Fruit fly (Drosophila melanogaster): Measurements from ENCODE around the gene CG16959.

The CG16959 gene

DNA sequence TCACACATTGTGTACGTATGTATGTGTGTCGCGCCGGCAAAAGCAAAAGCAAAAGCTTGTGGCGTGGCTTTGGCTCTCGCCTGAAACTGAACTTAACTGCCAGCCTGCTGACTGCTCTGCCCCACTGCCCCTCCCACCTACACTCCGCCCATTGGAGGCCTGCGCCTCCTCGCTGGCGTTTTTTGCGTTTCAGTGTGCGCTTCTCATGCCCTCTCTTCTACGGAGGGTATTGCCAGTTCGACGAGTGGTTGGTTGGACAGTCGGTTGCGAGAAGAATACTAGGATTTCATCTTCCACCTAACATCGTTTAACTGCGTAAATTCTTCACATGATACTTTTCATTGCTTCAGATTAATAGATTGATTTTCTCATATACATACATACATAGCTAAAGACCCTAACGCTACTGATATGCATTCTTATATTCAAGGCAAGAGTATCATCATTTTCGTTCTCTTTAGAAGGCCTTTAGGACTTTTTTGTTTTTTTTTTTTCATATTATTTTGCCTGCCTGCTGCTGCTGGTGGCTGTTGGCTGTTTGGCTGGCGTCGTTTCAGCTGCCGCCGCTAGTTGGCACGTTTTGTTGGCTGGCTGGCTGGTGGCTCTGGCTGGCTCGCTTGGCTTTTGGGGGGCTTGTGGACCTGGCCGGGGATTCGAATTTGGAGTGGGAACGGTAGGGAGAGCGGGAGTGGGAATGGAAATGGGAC is 20.1 kb downstream of the CG16959 start:
- TF ChIP-seq kay (GFP tag; ENCODE audit: borderline replicate concordance), result no peak
- TF ChIP-seq cnc (optimal IDR thresholded peaks at IDR 0.05), result no peak
- peak; percentile 38 for TF ChIP-seq Hr96 (GFP tag; optimal IDR thresholded peaks at IDR 0.05)
- no peak for TF ChIP-seq pad (GFP tag; optimal IDR thresholded peaks at IDR 0.05)
- TF ChIP-seq CG33017 (tag; optimal IDR thresholded peaks at IDR 0.05), result peak; percentile 39
- TF ChIP-seq CG7101 (tag; optimal IDR thresholded peaks at IDR 0.05), result peak; percentile 23
- TF ChIP-seq CG5204 (GFP tag; optimal IDR thresholded peaks at IDR 0.05), result peak; percentile 51
- TF ChIP-seq CG12768 (GFP tag; optimal IDR thresholded peaks at IDR 0.05), result peak; percentile 22

DNA sequence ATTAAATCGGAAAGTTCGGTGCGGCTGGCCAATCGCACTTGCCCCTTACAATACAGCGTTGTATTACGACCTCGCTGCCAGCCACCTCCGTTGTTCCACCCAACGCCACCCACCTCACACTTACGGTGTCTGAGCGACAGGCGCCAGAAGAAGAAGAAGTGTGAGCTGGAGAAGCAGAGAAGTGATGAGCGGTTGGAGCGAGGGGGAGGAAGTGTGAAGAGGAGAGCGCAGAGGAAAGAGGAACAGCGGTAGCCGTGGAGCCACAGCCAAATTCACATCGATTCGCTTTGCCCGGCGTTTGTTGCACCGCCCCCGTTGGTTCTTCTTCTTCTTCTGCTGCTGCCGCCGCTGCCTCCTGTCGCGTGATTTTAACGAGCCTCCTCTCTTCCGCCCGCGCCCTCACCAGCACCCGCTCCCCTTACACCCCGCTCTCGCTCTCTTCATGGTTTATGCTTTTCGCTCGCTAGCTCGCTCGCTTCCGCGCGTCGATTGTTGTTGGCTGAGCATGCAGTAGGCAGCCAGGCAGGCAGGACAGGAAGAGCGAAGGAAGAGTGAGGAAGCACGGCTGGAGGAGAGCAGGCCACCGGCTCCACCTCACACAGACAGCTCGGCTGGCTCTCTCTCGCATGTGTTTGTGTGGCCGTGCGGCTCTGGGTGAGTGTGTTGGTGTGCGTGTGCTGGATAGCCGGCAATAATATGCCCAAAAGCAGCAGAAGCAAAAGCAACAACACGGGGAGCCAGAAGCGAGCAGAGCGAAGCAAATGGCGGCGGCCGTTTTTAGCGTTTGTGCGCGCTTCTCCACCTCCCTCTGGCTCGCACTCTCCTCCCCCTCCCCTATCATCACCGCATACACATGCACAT is 20.9 kb downstream of the CG16959 start:
- TF ChIP-seq pad (GFP tag; optimal IDR thresholded peaks at IDR 0.05), result peak; percentile 46
- no peak for TF ChIP-seq CG33017 (tag; optimal IDR thresholded peaks at IDR 0.05)
- TF ChIP-seq CG11617 (GFP tag; optimal IDR thresholded peaks at IDR 0.05), result no peak
- no peak for TF ChIP-seq Hr96 (GFP tag; optimal IDR thresholded peaks at IDR 0.05)
- TF ChIP-seq CG7045 (GFP tag; optimal IDR thresholded peaks at IDR 0.05), result no peak
- TF ChIP-seq Clk (GFP tag; optimal IDR thresholded peaks at IDR 0.05), result no peak
- no peak for TF ChIP-seq cnc (optimal IDR thresholded peaks at IDR 0.05)
- TF ChIP-seq tj (GFP tag; optimal IDR thresholded peaks at IDR 0.05), result peak; percentile 6
- no peak for TF ChIP-seq cic (GFP tag; optimal IDR thresholded peaks at IDR 0.05)
- TF ChIP-seq ovo (GFP tag; optimal IDR thresholded peaks at IDR 0.05), result no peak
- no peak for TF ChIP-seq CG7101 (tag; optimal IDR thresholded peaks at IDR 0.05)
- TF ChIP-seq CG1620 (GFP tag; optimal IDR thresholded peaks at IDR 0.05), result no peak
- no peak for TF ChIP-seq Mnt (GFP tag; optimal IDR thresholded peaks at IDR 0.05)
- no peak for TF ChIP-seq toe (GFP tag; optimal IDR thresholded peaks at IDR 0.05)
- TF ChIP-seq CG5204 (GFP tag; optimal IDR thresholded peaks at IDR 0.05), result no peak

DNA sequence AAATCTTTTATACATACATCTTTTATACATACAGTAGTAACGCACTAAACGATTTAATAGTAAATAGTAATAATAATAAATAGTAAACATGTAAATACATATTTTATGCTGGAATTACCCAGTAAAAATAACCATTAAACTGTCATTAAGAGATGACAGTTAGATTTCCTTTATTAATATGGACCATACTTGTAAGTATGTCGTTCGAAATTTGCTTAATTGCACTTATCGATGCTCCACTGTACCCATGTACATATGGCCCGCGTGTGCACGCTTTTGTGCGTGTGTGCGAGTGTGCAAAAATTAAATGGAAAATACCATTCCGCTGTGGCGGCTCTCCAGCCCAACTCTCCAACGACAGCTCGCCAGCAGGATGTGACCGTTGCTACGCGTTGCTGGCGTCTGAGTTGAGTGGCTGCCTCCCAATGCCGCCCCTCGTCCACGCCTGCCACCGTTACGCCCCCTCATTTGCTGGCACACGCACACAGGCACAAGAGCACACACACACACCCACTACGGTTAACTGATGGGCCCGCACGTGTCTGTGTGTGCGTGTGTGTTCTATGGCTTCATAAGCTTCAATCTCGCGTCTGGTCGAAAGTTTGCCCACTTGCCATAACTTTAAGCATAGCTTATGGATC is 22.3 kb downstream of the CG16959 start:
- TF ChIP-seq tj (GFP tag; optimal IDR thresholded peaks at IDR 0.05) (no peak), pad (GFP tag; optimal IDR thresholded peaks at IDR 0.05) (peak; percentile 56)

DNA sequence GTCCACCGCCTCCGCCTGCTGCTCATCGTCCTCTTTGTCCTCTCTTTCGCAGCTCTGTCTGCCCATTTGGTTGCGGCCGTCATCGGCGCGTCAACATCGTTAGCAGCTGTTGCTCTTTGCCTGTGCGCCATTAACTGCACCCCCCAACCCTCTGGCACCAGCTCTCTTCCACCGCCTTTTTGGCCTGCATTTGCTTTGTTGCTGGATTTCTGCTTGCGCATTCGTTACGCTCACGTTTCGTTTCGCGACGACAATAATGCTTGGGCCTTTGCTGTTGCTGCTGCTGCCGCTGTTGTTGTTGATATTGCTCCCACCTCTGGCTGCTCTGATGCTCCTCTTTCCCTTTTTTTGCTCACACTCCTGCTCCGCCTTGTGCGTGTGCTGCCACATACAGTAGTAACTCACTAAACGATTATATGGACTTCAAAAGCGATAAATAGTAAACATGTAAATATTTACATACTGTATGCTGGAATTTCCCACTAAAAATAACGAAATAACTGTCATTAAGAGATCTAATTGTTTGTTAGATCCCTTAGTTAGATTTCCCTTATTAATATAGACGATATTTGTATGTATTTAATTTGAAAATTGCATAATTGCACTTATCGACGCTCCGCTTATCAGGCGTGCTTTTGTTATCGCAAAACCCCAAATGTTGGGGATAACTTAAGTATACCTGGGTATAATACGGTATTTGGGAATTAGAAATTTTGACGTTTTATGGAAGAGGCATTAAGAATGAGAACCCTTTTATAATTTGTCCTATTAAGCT is 23.3 kb downstream of the CG16959 start:
- no peak for TF ChIP-seq toe (GFP tag; optimal IDR thresholded peaks at IDR 0.05)
- peak; percentile 86 for TF ChIP-seq tj (GFP tag; optimal IDR thresholded peaks at IDR 0.05)
- no peak for TF ChIP-seq CG33017 (tag; optimal IDR thresholded peaks at IDR 0.05)
- TF ChIP-seq cic (GFP tag; optimal IDR thresholded peaks at IDR 0.05), result no peak
- no peak for TF ChIP-seq Clk (GFP tag; optimal IDR thresholded peaks at IDR 0.05)
- no peak for TF ChIP-seq CG5204 (GFP tag; optimal IDR thresholded peaks at IDR 0.05)

DNA sequence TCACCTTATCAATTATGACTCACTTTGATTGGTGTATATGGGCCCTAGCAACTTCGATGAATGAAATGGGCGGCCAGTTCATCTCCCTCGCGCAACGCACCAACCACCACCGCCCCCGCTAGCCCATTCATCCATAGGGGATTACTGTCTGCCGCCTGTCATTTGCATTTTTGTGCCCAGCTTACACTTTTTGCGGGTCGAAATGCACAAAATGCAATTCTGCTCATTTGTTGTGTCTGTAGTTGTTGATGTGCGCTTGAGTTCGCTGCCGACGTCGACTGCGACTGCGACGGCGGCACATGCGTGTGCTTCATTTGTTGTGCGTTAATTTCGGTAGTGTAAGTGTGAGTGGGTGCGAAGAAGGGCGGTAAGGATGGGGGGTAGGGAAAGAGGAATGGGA is 24.1 kb downstream of the CG16959 start:
- TF ChIP-seq pad (GFP tag; optimal IDR thresholded peaks at IDR 0.05) (no peak), tj (GFP tag; optimal IDR thresholded peaks at IDR 0.05) (peak; percentile 93), kay (GFP tag; ENCODE audit: borderline replicate concordance) (no peak)

DNA sequence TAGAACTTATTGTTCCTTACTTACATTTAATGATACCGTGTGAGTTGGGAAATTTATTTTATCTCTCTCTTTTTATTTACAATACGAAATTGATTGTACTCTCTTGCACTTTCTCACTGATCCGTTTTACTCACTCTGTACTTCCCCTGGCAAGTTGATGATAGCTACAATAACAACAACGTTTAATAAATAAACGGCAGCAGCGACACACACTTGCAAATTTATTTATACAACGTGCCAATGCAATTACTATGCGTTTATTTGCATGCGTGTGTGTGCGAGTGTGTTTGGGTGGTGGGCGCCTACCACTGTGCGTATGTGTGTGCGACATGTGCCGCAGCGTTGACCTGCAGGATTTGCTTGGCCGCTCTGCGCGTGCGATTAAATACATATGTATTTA is 25.6 kb downstream of the CG16959 start:
- no peak for TF ChIP-seq CG1620 (GFP tag; optimal IDR thresholded peaks at IDR 0.05)

DNA sequence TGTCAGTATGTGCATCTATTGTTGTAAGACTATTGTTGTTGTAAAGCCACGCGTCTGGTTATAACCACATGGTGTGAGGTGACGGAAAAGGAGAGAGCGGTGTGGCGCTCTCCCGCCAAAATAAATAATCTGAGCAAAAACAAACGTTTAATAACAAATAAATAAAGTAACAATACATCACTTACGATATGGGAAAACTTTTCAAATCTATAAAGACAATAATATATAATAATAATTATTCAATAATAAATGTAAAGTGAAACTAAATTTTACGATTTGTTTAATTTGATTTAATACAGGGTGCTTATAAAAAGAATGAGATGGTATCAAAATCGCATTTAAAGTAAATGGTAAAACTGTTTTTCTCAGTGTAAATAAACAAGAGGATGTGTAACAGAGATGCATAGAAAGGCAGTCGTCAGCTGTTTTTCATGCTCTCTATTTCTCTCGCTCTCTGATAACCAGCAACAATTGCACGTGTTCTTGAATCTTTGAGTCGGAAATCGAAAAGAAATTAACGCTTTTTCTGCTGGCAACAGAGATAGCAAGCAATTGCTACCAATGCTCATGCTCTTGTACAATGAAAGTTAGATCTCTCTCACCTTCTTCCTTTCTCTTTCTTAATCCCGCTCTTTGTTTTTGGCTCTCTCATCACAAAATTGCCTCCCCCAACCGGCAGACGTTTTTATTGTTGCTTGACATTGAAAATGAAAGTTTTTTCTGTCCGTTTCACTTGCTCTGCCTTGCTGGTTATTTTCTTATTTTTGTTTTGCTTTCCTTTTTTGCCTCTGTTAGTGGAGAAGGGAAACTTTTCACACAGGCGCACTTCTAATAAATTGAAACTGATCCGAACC is 26.2 kb downstream of the CG16959 start:
- TF ChIP-seq Hr96 (GFP tag; optimal IDR thresholded peaks at IDR 0.05) (no peak), CG7045 (GFP tag; optimal IDR thresholded peaks at IDR 0.05) (peak; percentile 59), CG14711 (tag; optimal IDR thresholded peaks at IDR 0.05) (peak; percentile 76), CG1620 (GFP tag; optimal IDR thresholded peaks at IDR 0.05) (no peak), toe (GFP tag; optimal IDR thresholded peaks at IDR 0.05) (no peak), ovo (GFP tag; optimal IDR thresholded peaks at IDR 0.05) (peak; percentile 6), tj (GFP tag; optimal IDR thresholded peaks at IDR 0.05) (peak; percentile 76), Crg-1 (GFP tag; optimal IDR thresholded peaks at IDR 0.05) (peak; percentile 31), CG7101 (tag; optimal IDR thresholded peaks at IDR 0.05) (peak; percentile 91), bab1 (GFP tag; optimal IDR thresholded peaks at IDR 0.05) (peak; percentile 36), CG5204 (GFP tag; optimal IDR thresholded peaks at IDR 0.05) (no peak), cic (GFP tag; optimal IDR thresholded peaks at IDR 0.05) (no peak), kay (GFP tag; ENCODE audit: borderline replicate concordance) (peak; percentile 56), CG11617 (GFP tag; optimal IDR thresholded peaks at IDR 0.05) (peak; percentile 73), CG12768 (GFP tag; optimal IDR thresholded peaks at IDR 0.05) (peak; percentile 80), cnc (optimal IDR thresholded peaks at IDR 0.05) (no peak), Mnt (GFP tag; optimal IDR thresholded peaks at IDR 0.05) (peak; percentile 57), pad (GFP tag; optimal IDR thresholded peaks at IDR 0.05) (peak; percentile 66), Clk (GFP tag; optimal IDR thresholded peaks at IDR 0.05) (peak; percentile 50), CG33017 (tag; optimal IDR thresholded peaks at IDR 0.05) (peak; percentile 92)

Measured in whole organism, adult.